Worm (Caenorhabditis elegans): ENCODE measurements around the gene T06E6.10.

Gene T06E6.10

ce11 chrV:15395347-15395746 is 22.6 kb upstream of the T06E6.10 start, which contains the start of gene cyb-3:
Gene cyb-3 (plus strand): TSS chrV:15395696.
- TF ChIP-seq bed-3 (GFP tag; optimal IDR thresholded peaks at IDR 0.05) (no peak), lsy-2 (tag; optimal IDR thresholded peaks at IDR 0.05) (peak; percentile 57), unc-39 (tag; optimal IDR thresholded peaks at IDR 0.05) (no peak)

ce11 chrV:15397139-15397538 is 20.8 kb upstream of the T06E6.10 start:
- TF ChIP-seq flh-1 (GFP tag; optimal IDR thresholded peaks at IDR 0.05) (no peak), ceh-43 (GFP tag; optimal IDR thresholded peaks at IDR 0.05) (no peak), bed-3 (GFP tag; optimal IDR thresholded peaks at IDR 0.05) (no peak), drap-1 (GFP tag; optimal IDR thresholded peaks at IDR 0.05) (no peak)

ce11 chrV:15398728-15399127 is 19.2 kb upstream of the T06E6.10 start, which contains the start of gene fbxa-199:
Gene fbxa-199 (minus strand): TSS chrV:15398828.
- TF ChIP-seq nhr-2 (tag; optimal IDR thresholded peaks at IDR 0.05) (no peak), nhr-76 (tag; optimal IDR thresholded peaks at IDR 0.05) (no peak), mep-1 (tag; optimal IDR thresholded peaks at IDR 0.05) (no peak), nhr-237 (tag; optimal IDR thresholded peaks at IDR 0.05) (no peak), lsy-2 (tag; optimal IDR thresholded peaks at IDR 0.05) (no peak), nhr-12 (tag; optimal IDR thresholded peaks at IDR 0.05) (no peak)

ce11 chrV:15399691-15400377 is 18.1 kb upstream of the T06E6.10 start, which contains the start of the genes T06E6.15 and sri-7:
Gene T06E6.15 (minus strand): TSS chrV:15399791.
Gene sri-7 (plus strand): TSS chrV:15400327.
- TF ChIP-seq unc-62 (GFP tag; optimal IDR thresholded peaks at IDR 0.05) (no peak), nhr-237 (tag; optimal IDR thresholded peaks at IDR 0.05) (no peak), elt-1 (tag; optimal IDR thresholded peaks at IDR 0.05; ENCODE audit: borderline replicate concordance, insufficient read depth) (no peak), nhr-76 (tag; optimal IDR thresholded peaks at IDR 0.05) (no peak), mab-5 (tag; optimal IDR thresholded peaks at IDR 0.05) (no peak), elt-3 (tag; optimal IDR thresholded peaks at IDR 0.05) (no peak), nhr-28 (tag; optimal IDR thresholded peaks at IDR 0.05) (no peak), mls-2 (tag; optimal IDR thresholded peaks at IDR 0.05) (no peak), lin-13 (tag; optimal IDR thresholded peaks at IDR 0.05) (no peak), snpc-4 (tag; optimal IDR thresholded peaks at IDR 0.05) (no peak), sem-2 (GFP tag; optimal IDR thresholded peaks at IDR 0.05) (no peak)

ce11 chrV:15401856-15402314 is 16.0 kb upstream of the T06E6.10 start, which contains the start of gene fbxa-135:
Gene fbxa-135 (plus strand): TSS chrV:15402264.
- TF ChIP-seq ztf-11 (tag; optimal IDR thresholded peaks at IDR 0.05) (no peak), unc-39 (tag; optimal IDR thresholded peaks at IDR 0.05) (no peak)

- TF ChIP-seq pha-4 (tag; optimal IDR thresholded peaks at IDR 0.05), result no peak
- TF ChIP-seq mab-5 (tag; optimal IDR thresholded peaks at IDR 0.05), result no peak
- TF ChIP-seq unc-62 (GFP tag; optimal IDR thresholded peaks at IDR 0.05), result no peak
- no peak for TF ChIP-seq hlh-1 (tag; optimal IDR thresholded peaks at IDR 0.05)
- TF ChIP-seq ceh-39 (tag; optimal IDR thresholded peaks at IDR 0.05), result no peak
- no peak for TF ChIP-seq lin-13 (tag; optimal IDR thresholded peaks at IDR 0.05)
- TF ChIP-seq nhr-76 (tag; optimal IDR thresholded peaks at IDR 0.05), result no peak
- no peak for TF ChIP-seq lsy-2 (tag; optimal IDR thresholded peaks at IDR 0.05)
- TF ChIP-seq unc-120 (tag; optimal IDR thresholded peaks at IDR 0.05; ENCODE audit: poor library complexity, severe bottlenecking), result no peak
- no peak for TF ChIP-seq M03D4.4 (tag; optimal IDR thresholded peaks at IDR 0.05)
- no peak for TF ChIP-seq ces-1 (GFP tag; optimal IDR thresholded peaks at IDR 0.05)
- no peak for TF ChIP-seq elt-3 (tag; optimal IDR thresholded peaks at IDR 0.05)
- no peak for TF ChIP-seq elt-1 (tag; optimal IDR thresholded peaks at IDR 0.05; ENCODE audit: borderline replicate concordance, insufficient read depth)
- no peak for TF ChIP-seq sem-2 (GFP tag; optimal IDR thresholded peaks at IDR 0.05)
- no peak for TF ChIP-seq drap-1 (GFP tag; optimal IDR thresholded peaks at IDR 0.05)
- no peak for TF ChIP-seq ceh-43 (GFP tag; optimal IDR thresholded peaks at IDR 0.05)
Measured at ce11 chrV:15404859-15405258, 13.1 kb upstream of the T06E6.10 start, which contains the start of gene srh-258. Gene srh-258 (plus strand): TSS chrV:15405159.

ce11 chrV:15406928-15407327 is 11.0 kb upstream of the T06E6.10 start, which contains the start of gene srh-257:
Gene srh-257 (plus strand): TSS chrV:15407228.
- no peak for TF ChIP-seq M03D4.4 (tag; optimal IDR thresholded peaks at IDR 0.05)
- no peak for TF ChIP-seq lsy-2 (tag; optimal IDR thresholded peaks at IDR 0.05)
- TF ChIP-seq ceh-39 (tag; optimal IDR thresholded peaks at IDR 0.05), result no peak
- TF ChIP-seq lin-32 (GFP tag; optimal IDR thresholded peaks at IDR 0.05), result no peak
- no peak for TF ChIP-seq nhr-237 (tag; optimal IDR thresholded peaks at IDR 0.05)
- no peak for TF ChIP-seq mls-2 (tag; optimal IDR thresholded peaks at IDR 0.05)
